Worm (Caenorhabditis elegans) whole organism, late embryonic: ENCODE measurements around the gene rps-28.

ENCODE experiments used
- F13H6.1 ChIP-seq: sonication (generic microtip); optimal IDR thresholded peaks from 2 replicates; lab custom pipeline; 2016; ENCODE audit warnings: missing genetic modification characterization, missing compliant biosample characterization
- ceh-18 ChIP-seq: sonication (generic microtip); optimal IDR thresholded peaks from 2 replicates; lab custom pipeline; 2016; ENCODE audit warnings: missing genetic modification characterization, missing compliant biosample characterization
- ceh-48 ChIP-seq: sonication (generic microtip); optimal IDR thresholded peaks from 2 replicates; lab custom pipeline; 2016; ENCODE audit warnings: missing genetic modification characterization, inconsistent platforms, missing compliant biosample characterization
- fkh-10 ChIP-seq: fragments of 150-350 bp; optimal IDR thresholded peaks from 2 replicates; lab custom pipeline; 2014; ENCODE audit warnings: missing biosample characterization, missing genetic modification reagents, missing genetic modification characterization
- lim-6 ChIP-seq: sonication (generic microtip); optimal IDR thresholded peaks from 2 replicates; lab custom pipeline; 2016; ENCODE audit warnings: missing genetic modification characterization, missing compliant biosample characterization
- nhr-11 ChIP-seq: fragments of 150-350 bp; optimal IDR thresholded peaks from 2 replicates; lab custom pipeline; 2014; ENCODE audit warnings: missing biosample characterization, missing genetic modification characterization
- odd-2 ChIP-seq: sonication (generic microtip); optimal IDR thresholded peaks from 2 replicates; lab custom pipeline; 2017; ENCODE audit warnings: antibody characterized with exemption, mild to moderate bottlenecking, missing genetic modification characterization, missing compliant biosample characterization
- pha-4 ChIP-seq: fragments of 150-350 bp; optimal IDR thresholded peaks from 2 replicates; lab custom pipeline; 2018; ENCODE audit warnings: missing biosample characterization, missing genetic modification reagents, missing genetic modification characterization
- unc-42 ChIP-seq: sonication (generic microtip); optimal IDR thresholded peaks from 2 replicates; lab custom pipeline; 2016; ENCODE audit warnings: missing genotype, missing genetic modification characterization, missing compliant biosample characterization
- ztf-16 ChIP-seq: sonication (generic microtip); optimal IDR thresholded peaks from 2 replicates; lab custom pipeline; 2017; ENCODE audit warnings: missing genetic modification characterization, missing compliant biosample characterization

ce11 chrIV:1676926-1677325 lies 17.4 kb downstream of the rps-28 start:
- TF ChIP-seq odd-2 (tag; lab: Kevin White, UChicago) (no peak), F13H6.1 (tag; lab: Kevin White, UChicago) (no peak), lim-6 (no peak), fkh-10 (GFP tag; lab: Kevin White, UChicago) (no peak), pha-4 (tag; lab: Kevin White, UChicago) (no peak), ceh-18 (tag; lab: Kevin White, UChicago) (no peak), ceh-48 (tag; lab: Kevin White, UChicago) (no peak), ztf-16 (tag; lab: Kevin White, UChicago) (no peak), nhr-11 (tag; lab: Kevin White, UChicago) (no peak), unc-42 (tag; lab: Kevin White, UChicago) (no peak)
